Fruit fly (Drosophila melanogaster) S2 (cell line): ENCODE results near the gene CG18507.

Experiments
- CG8478 ChIP-seq: fragments of >200 bp; optimal IDR thresholded peaks from 2 replicates; lab custom pipeline; 2018
- CTCF ChIP-seq, 2 experiments: fragments of >200 bp; optimal IDR thresholded peaks; 2 replicates each; lab custom pipeline; 2018

Gene CG18507

dm6 chr2L:13665025-13665881, at the start of gene CG18507:
Gene CG18507, plus strand, starts transcription at chr2L:13665525.
- TF ChIP-seq CG8478 (lab: Kevin White, UChicago) (no peak), CTCF (optimal IDR thresholded peaks at IDR 0.05; lab: Kevin White, UChicago) (no peak)

- TF ChIP-seq CG8478 (lab: Kevin White, UChicago) (no peak), CTCF (optimal IDR thresholded peaks at IDR 0.05; lab: Kevin White, UChicago) (no peak)
Measured at dm6 chr2L:13615617-13616016, 49.7 kb upstream of the CG18507 start.

dm6 chr2L:13629943-13630342, 35.4 kb upstream of the CG18507 start:
- no peak for TF ChIP-seq CG8478 (lab: Kevin White, UChicago)
- no peak for TF ChIP-seq CTCF (optimal IDR thresholded peaks at IDR 0.05; lab: Kevin White, UChicago)

- TF ChIP-seq CG8478 (lab: Kevin White, UChicago), result no peak
- no peak for TF ChIP-seq CTCF (optimal IDR thresholded peaks at IDR 0.05; lab: Kevin White, UChicago)
Measured at dm6 chr2L:13640502-13640949, 24.8 kb upstream of the CG18507 start.

dm6 chr2L:13641046-13641445, 24.3 kb upstream of the CG18507 start:
- no peak for TF ChIP-seq CTCF (optimal IDR thresholded peaks at IDR 0.05; lab: Kevin White, UChicago)
- no peak for TF ChIP-seq CG8478 (lab: Kevin White, UChicago)

dm6 chr2L:13641887-13642826, 23.2 kb upstream of the CG18507 start, which contains the start of gene ics:
Gene ics, minus strand, starts transcription at chr2L:13642602.
- TF ChIP-seq CG8478 (lab: Kevin White, UChicago), result no peak
- TF ChIP-seq CTCF (optimal IDR thresholded peaks at IDR 0.05; lab: Kevin White, UChicago), result peak; percentile 4 to 32

dm6 chr2L:13666017-13666667, 817 bp downstream of the CG18507 start:
- TF ChIP-seq CTCF (optimal IDR thresholded peaks at IDR 0.05; lab: Kevin White, UChicago), result no peak
- no peak for TF ChIP-seq CG8478 (lab: Kevin White, UChicago)

- TF ChIP-seq CTCF (optimal IDR thresholded peaks at IDR 0.05; lab: Kevin White, UChicago) (no peak), CG8478 (lab: Kevin White, UChicago) (no peak)
Measured at dm6 chr2L:13699057-13699456, 33.7 kb downstream of the CG18507 start.

- no peak for TF ChIP-seq CG8478 (lab: Kevin White, UChicago)
- no peak for TF ChIP-seq CTCF (optimal IDR thresholded peaks at IDR 0.05; lab: Kevin White, UChicago)
Measured at dm6 chr2L:13707915-13708314, 42.6 kb downstream of the CG18507 start, which contains the start of gene Gpo3. Gene Gpo3, plus strand, starts transcription at chr2L:13708215.

dm6 chr2L:13717121-13717520, 51.8 kb downstream of the CG18507 start, which contains the start of gene DIP-kappa:
Gene DIP-kappa, minus strand, starts transcription at chr2L:13717320.
- TF ChIP-seq CTCF (optimal IDR thresholded peaks at IDR 0.05; lab: Kevin White, UChicago) (no peak), CG8478 (lab: Kevin White, UChicago) (no peak)
